Worm (Caenorhabditis elegans) whole organism, L2 larva: Measurements from ENCODE around the gene F52D2.12.
"Not testable (repeated sequence)": the region's sequence is repeated elsewhere in the genome, so short reads cannot be mapped to it uniquely, and the experiment has no call there.

ENCODE experiments used
- alr-1 ChIP-seq: fragments of 150-350 bp; optimal IDR thresholded peaks from 2 replicates; lab custom pipeline; 2014; ENCODE audit warnings: missing biosample characterization, missing genetic modification characterization
- crh-2 ChIP-seq: sonication (generic microtip); optimal IDR thresholded peaks from 2 replicates; lab custom pipeline; 2017; ENCODE audit warnings: missing biosample characterization, missing genetic modification characterization
- elt-1 ChIP-seq: fragments of 150-350 bp; optimal IDR thresholded peaks from 2 replicates; lab custom pipeline; 2014; ENCODE audit warnings: missing biosample characterization, missing genetic modification characterization
- fos-1 ChIP-seq: fragments of 150-350 bp; optimal IDR thresholded peaks from 2 replicates; lab custom pipeline; 2014; ENCODE audit warnings: missing biosample characterization, missing genetic modification characterization
- gmeb-1 ChIP-seq: fragments of 150-350 bp; optimal IDR thresholded peaks from 2 replicates; lab custom pipeline; 2014; ENCODE audit warnings: missing biosample characterization, missing genetic modification characterization
- nhr-23 ChIP-seq: fragments of 150-350 bp; optimal IDR thresholded peaks from 2 replicates; lab custom pipeline; 2014; ENCODE audit warnings: missing biosample characterization, missing genetic modification reagents, missing genetic modification characterization
- sem-4 ChIP-seq: fragments of 150-350 bp; optimal IDR thresholded peaks from 2 replicates; lab custom pipeline; 2014; ENCODE audit warnings: missing biosample characterization, missing genetic modification reagents, missing genetic modification characterization
- sma-3 ChIP-seq: sonication (generic microtip); optimal IDR thresholded peaks from 2 replicates; lab custom pipeline; 2016; ENCODE audit warnings: missing genetic modification reagents, missing genetic modification characterization, missing compliant biosample characterization
- snpc-4 ChIP-seq: fragments of 150-350 bp; optimal IDR thresholded peaks from 2 replicates; lab custom pipeline; 2014; ENCODE audit warnings: missing biosample characterization, missing genetic modification characterization

The F52D2.12 gene

ce11 chrX:2021558-2021957 is 43.7 kb downstream of the F52D2.12 start:
- TF ChIP-seq sem-4, result no peak
- TF ChIP-seq crh-2 (tag; lab: Kevin White, UChicago), result no peak
- no peak for TF ChIP-seq gmeb-1
- no peak for TF ChIP-seq snpc-4
- TF ChIP-seq sma-3 (GFP tag; lab: Kevin White, UChicago), result no peak
- TF ChIP-seq alr-1 (tag; lab: Kevin White, UChicago), result no peak

- peak; percentile 13 for TF ChIP-seq fos-1 (tag; lab: Kevin White, UChicago)
These were observed 47.6 kb downstream of the F52D2.12 start for ce11 chrX:2025405-2025804.

ce11 chrX:2026342-2026741 is 48.5 kb downstream of the F52D2.12 start, which contains the start of gene Y102A11A.2:
Y102A11A.2 (plus strand) TSS chrX:2026642.
- not testable (repeated sequence) for TF ChIP-seq nhr-23, crh-2, elt-1 (tag; lab: Kevin White, UChicago)
